Worm (Caenorhabditis elegans): ENCODE data around the gene fbxb-26.

The fbxb-26 gene

DNA sequence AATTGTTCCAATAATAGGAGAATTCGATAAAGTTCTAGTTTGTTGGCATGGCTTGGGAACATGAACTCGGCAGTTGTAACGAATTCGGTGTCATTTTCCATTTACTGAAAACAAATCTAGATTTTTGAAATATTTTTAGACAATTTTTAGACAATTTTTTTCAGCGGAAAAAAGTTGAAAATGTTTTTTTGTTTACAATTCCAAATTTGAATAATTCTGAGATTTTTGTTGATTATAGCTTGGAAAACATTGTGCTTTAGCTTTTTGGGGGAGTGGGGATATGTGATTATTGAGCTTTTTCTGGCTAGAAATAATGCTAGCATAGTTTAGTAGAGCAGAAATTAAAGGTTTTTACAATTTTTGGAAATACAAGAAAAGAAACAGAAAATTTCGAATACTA lies 13.4 kb upstream of the fbxb-26 start, which contains the start of gene srw-97:
Gene srw-97 (minus strand): TSS at position 101 of the 400 bp plus-strand sequence.
- TF ChIP-seq ceh-13 (GFP tag; optimal IDR thresholded peaks at IDR 0.05) (no peak), tbx-11 (GFP tag; IDR thresholded peaks at IDR 0.05) (no peak), hmbx-1 (tag; optimal IDR thresholded peaks at IDR 0.05) (no peak), ama-1 (optimal IDR thresholded peaks at IDR 0.05) (no peak), B0310.2 (tag; optimal IDR thresholded peaks at IDR 0.05) (no peak), hnd-1 (tag; optimal IDR thresholded peaks at IDR 0.05) (no peak), pes-1 (GFP tag; IDR thresholded peaks at IDR 0.05) (no peak)

DNA sequence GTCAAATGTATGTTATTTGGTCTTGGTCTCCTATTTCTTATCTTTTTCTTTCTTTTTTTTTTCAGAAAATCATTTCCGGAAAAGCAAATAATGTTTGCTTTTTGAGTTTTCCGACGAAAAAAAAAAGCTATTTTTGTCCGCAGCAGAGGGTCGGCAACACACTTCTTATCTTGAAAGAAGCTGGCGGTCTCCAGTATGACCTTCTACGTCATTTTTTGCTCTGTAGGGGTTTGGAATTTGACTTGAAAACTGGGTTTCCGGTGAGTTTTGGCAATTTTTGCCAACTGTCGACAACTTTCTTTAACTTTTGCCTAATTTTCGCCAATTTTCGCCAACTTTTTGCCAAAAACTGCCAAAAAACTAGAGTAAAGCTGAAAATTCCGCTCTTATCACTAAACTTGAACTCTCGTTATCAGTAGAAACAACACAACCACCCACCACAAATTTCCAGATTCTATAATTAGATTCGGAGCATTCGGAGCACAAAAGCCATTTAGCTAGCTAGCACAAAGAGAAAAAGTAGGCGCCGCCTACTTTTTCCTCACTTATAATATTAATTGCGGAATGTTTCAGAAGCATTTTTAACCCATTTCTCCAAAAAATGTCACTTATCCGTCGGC lies 11.9 kb upstream of the fbxb-26 start, which contains the start of gene nhx-6:
Gene nhx-6 (plus strand): TSS at position 570 of the 620 bp plus-strand sequence.
- no peak for TF ChIP-seq sea-1 (GFP tag; conservative IDR thresholded peaks at IDR 0.05)
- TF ChIP-seq pes-1 (GFP tag; IDR thresholded peaks at IDR 0.05), result no peak
- TF ChIP-seq ama-1 (optimal IDR thresholded peaks at IDR 0.05), result no peak
- no peak for TF ChIP-seq tbx-37 (GFP tag; conservative IDR thresholded peaks at IDR 0.05)
- TF ChIP-seq ceh-36 (tag; optimal IDR thresholded peaks at IDR 0.05), result no peak
- no peak for TF ChIP-seq tra-4 (tag; optimal IDR thresholded peaks at IDR 0.05)
- no peak for TF ChIP-seq ceh-13 (GFP tag; optimal IDR thresholded peaks at IDR 0.05)
- TF ChIP-seq B0310.2 (tag; optimal IDR thresholded peaks at IDR 0.05), result no peak
- no peak for TF ChIP-seq aly-1 (tag; optimal IDR thresholded peaks at IDR 0.05)
- no peak for TF ChIP-seq ets-7 (tag; optimal IDR thresholded peaks at IDR 0.05)
- TF ChIP-seq F13C5.2 (tag; optimal IDR thresholded peaks at IDR 0.05), result no peak
- TF ChIP-seq hmg-4 (GFP tag; optimal IDR thresholded peaks at IDR 0.05), result no peak
- TF ChIP-seq hmbx-1 (tag; optimal IDR thresholded peaks at IDR 0.05), result no peak

DNA sequence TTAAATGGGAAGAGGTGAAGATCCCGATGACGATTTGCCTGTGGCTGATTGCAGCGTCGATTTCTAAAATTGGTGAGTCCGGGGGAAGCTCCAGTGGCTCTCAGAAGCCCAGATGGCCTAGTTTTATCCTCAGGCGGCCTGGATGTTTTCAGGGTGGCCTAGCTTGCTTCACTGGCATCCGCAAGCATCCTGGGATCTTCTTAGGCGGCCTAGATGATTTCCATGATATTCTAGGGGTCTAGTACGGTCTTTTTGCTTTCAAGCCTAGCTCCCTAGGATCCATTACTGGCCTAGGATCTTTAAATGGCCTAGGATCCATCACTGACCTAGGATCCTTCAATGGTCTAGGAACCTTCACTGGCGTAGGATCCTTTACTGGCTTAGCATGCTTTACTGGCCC lies 11.3 kb upstream of the fbxb-26 start:
- TF ChIP-seq hnd-1 (tag; optimal IDR thresholded peaks at IDR 0.05) (no peak), ama-1 (optimal IDR thresholded peaks at IDR 0.05) (no peak), tra-4 (tag; optimal IDR thresholded peaks at IDR 0.05) (no peak), ceh-13 (GFP tag; optimal IDR thresholded peaks at IDR 0.05) (no peak), hmbx-1 (tag; optimal IDR thresholded peaks at IDR 0.05) (no peak), tbx-11 (GFP tag; IDR thresholded peaks at IDR 0.05) (no peak), ceh-36 (tag; optimal IDR thresholded peaks at IDR 0.05) (no peak), scrt-1 (GFP tag; IDR thresholded peaks at IDR 0.05) (no peak), aly-1 (tag; optimal IDR thresholded peaks at IDR 0.05) (no peak), ets-7 (tag; optimal IDR thresholded peaks at IDR 0.05) (no peak), F13C5.2 (tag; optimal IDR thresholded peaks at IDR 0.05) (no peak), flt-1 (GFP tag; IDR thresholded peaks at IDR 0.05) (no peak), pes-1 (GFP tag; IDR thresholded peaks at IDR 0.05) (no peak)

ce11 chrII:1672673-1673072 lies 9.6 kb upstream of the fbxb-26 start:
- TF ChIP-seq aly-1 (tag; optimal IDR thresholded peaks at IDR 0.05), result no peak
- no peak for TF ChIP-seq hnd-1 (tag; optimal IDR thresholded peaks at IDR 0.05)
- no peak for TF ChIP-seq B0310.2 (tag; optimal IDR thresholded peaks at IDR 0.05)
- no peak for TF ChIP-seq tra-4 (tag; optimal IDR thresholded peaks at IDR 0.05)
- TF ChIP-seq pes-1 (GFP tag; IDR thresholded peaks at IDR 0.05), result no peak
- TF ChIP-seq flt-1 (GFP tag; IDR thresholded peaks at IDR 0.05), result no peak
- no peak for TF ChIP-seq scrt-1 (GFP tag; IDR thresholded peaks at IDR 0.05)
- no peak for TF ChIP-seq ceh-13 (GFP tag; optimal IDR thresholded peaks at IDR 0.05)
- no peak for TF ChIP-seq ets-7 (tag; optimal IDR thresholded peaks at IDR 0.05)
- TF ChIP-seq tbx-37 (GFP tag; conservative IDR thresholded peaks at IDR 0.05), result no peak
- TF ChIP-seq ceh-36 (tag; optimal IDR thresholded peaks at IDR 0.05), result no peak
- TF ChIP-seq hmbx-1 (tag; optimal IDR thresholded peaks at IDR 0.05), result no peak
- no peak for TF ChIP-seq tbx-11 (GFP tag; IDR thresholded peaks at IDR 0.05)
- no peak for TF ChIP-seq ama-1 (optimal IDR thresholded peaks at IDR 0.05)
- no peak for TF ChIP-seq sea-1 (GFP tag; conservative IDR thresholded peaks at IDR 0.05)
- TF ChIP-seq F13C5.2 (tag; optimal IDR thresholded peaks at IDR 0.05), result no peak
- no peak for TF ChIP-seq hmg-4 (GFP tag; optimal IDR thresholded peaks at IDR 0.05)

- TF ChIP-seq ceh-13 (GFP tag; optimal IDR thresholded peaks at IDR 0.05), result no peak
- TF ChIP-seq aly-1 (tag; optimal IDR thresholded peaks at IDR 0.05), result no peak
- TF ChIP-seq tbx-11 (GFP tag; IDR thresholded peaks at IDR 0.05), result no peak
- no peak for TF ChIP-seq ceh-36 (tag; optimal IDR thresholded peaks at IDR 0.05)
- TF ChIP-seq ets-7 (tag; optimal IDR thresholded peaks at IDR 0.05), result no peak
- no peak for TF ChIP-seq B0310.2 (tag; optimal IDR thresholded peaks at IDR 0.05)
- no peak for TF ChIP-seq flt-1 (GFP tag; IDR thresholded peaks at IDR 0.05)
- TF ChIP-seq hmg-4 (GFP tag; optimal IDR thresholded peaks at IDR 0.05), result no peak
- no peak for TF ChIP-seq F13C5.2 (tag; optimal IDR thresholded peaks at IDR 0.05)
- TF ChIP-seq tra-4 (tag; optimal IDR thresholded peaks at IDR 0.05), result no peak
- TF ChIP-seq ama-1 (optimal IDR thresholded peaks at IDR 0.05), result no peak
- no peak for TF ChIP-seq hnd-1 (tag; optimal IDR thresholded peaks at IDR 0.05)
- no peak for TF ChIP-seq tbx-37 (GFP tag; conservative IDR thresholded peaks at IDR 0.05)
- no peak for TF ChIP-seq scrt-1 (GFP tag; IDR thresholded peaks at IDR 0.05)
- TF ChIP-seq hmbx-1 (tag; optimal IDR thresholded peaks at IDR 0.05), result no peak
- no peak for TF ChIP-seq sea-1 (GFP tag; conservative IDR thresholded peaks at IDR 0.05)
- TF ChIP-seq pes-1 (GFP tag; IDR thresholded peaks at IDR 0.05), result no peak
These were observed 6.2 kb upstream of the fbxb-26 start, which contains the start of gene fbxb-17 for ce11 chrII:1676088-1676487. fbxb-17 (plus strand) TSS chrII:1676388.

DNA sequence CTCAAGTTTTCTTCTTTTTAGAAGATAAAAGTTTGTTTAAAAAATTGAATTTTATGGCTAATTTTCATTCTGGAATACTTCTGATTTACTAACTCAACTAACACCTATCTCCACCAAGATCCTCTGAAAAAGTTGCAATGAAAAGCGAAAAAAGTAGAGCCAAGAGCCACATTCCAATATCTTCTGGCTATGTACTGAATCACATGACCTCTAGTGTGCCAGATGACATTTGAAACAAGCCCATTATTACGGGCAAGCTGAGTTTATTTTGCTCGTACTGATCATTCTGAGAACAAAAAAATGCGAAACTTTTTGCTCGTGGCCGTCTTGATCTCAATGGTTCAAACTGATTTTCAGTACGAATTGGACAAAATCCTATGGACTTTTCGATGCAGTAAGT lies 3.2 kb upstream of the fbxb-26 start, which contains the start of gene irld-36:
Gene irld-36 (plus strand): TSS at position 301 of the 400 bp plus-strand sequence.
- no peak for TF ChIP-seq tra-4 (tag; optimal IDR thresholded peaks at IDR 0.05)
- TF ChIP-seq pes-1 (GFP tag; IDR thresholded peaks at IDR 0.05), result no peak

- TF ChIP-seq aly-1 (tag; optimal IDR thresholded peaks at IDR 0.05) (no peak), ceh-13 (GFP tag; optimal IDR thresholded peaks at IDR 0.05) (no peak), scrt-1 (GFP tag; IDR thresholded peaks at IDR 0.05) (no peak), ets-7 (tag; optimal IDR thresholded peaks at IDR 0.05) (no peak), F13C5.2 (tag; optimal IDR thresholded peaks at IDR 0.05) (no peak), B0310.2 (tag; optimal IDR thresholded peaks at IDR 0.05) (no peak), sea-1 (GFP tag; conservative IDR thresholded peaks at IDR 0.05) (no peak), hnd-1 (tag; optimal IDR thresholded peaks at IDR 0.05) (no peak), tbx-11 (GFP tag; IDR thresholded peaks at IDR 0.05) (no peak), ceh-36 (tag; optimal IDR thresholded peaks at IDR 0.05) (no peak), tra-4 (tag; optimal IDR thresholded peaks at IDR 0.05) (no peak), hmg-4 (GFP tag; optimal IDR thresholded peaks at IDR 0.05) (no peak), pes-1 (GFP tag; IDR thresholded peaks at IDR 0.05) (no peak), flt-1 (GFP tag; IDR thresholded peaks at IDR 0.05) (no peak)
These were observed 1.4 kb downstream of the fbxb-26 start, which contains the start of gene fbxb-25 for ce11 chrII:1683742-1684141. fbxb-25 (plus strand) TSS chrII:1684042.
